Worm (Caenorhabditis elegans) whole organism, L1 larva: ENCODE data around the gene C54D10.10.
A peak's percentile ranks its signal among the peaks of the same experiment; 100 is the strongest.

Experiments
- C04F5.9 ChIP-seq: sonication (generic microtip); optimal IDR thresholded peaks from 2 replicates; lab custom pipeline; 2016; ENCODE audit warnings: missing genetic modification characterization, missing compliant biosample characterization
- C16A3.4 ChIP-seq: fragments of 150-350 bp; optimal IDR thresholded peaks from 2 replicates; lab custom pipeline; 2014; ENCODE audit warnings: missing biosample characterization, missing genetic modification characterization
- C34B4.2 ChIP-seq: sonication (generic microtip); optimal IDR thresholded peaks from 2 replicates; lab custom pipeline; 2017; ENCODE audit warnings: mild to moderate bottlenecking, missing genetic modification characterization, missing compliant biosample characterization
- aha-1 ChIP-seq: fragments of 150-350 bp; optimal IDR thresholded peaks from 2 replicates; lab custom pipeline; 2014; ENCODE audit warnings: missing biosample characterization, missing genetic modification characterization
- ceh-63 ChIP-seq: fragments of 200-800 bp; sonication (Bioruptor generic); optimal IDR thresholded peaks from 2 replicates; lab custom pipeline; 2018; ENCODE audit warnings: mild to moderate bottlenecking, missing genetic modification characterization, missing compliant biosample characterization
- ceh-8 ChIP-seq: fragments of 200-800 bp; sonication (Bioruptor generic); optimal IDR thresholded peaks from 2 replicates; lab custom pipeline; 2018; ENCODE audit warnings: mild to moderate bottlenecking, missing genetic modification characterization, moderate library complexity, missing compliant biosample characterization
- ceh-82 ChIP-seq, 3 experiments: fragments of 150-350 bp in 1 of 3; sonication (generic microtip) in 2 of 3; optimal IDR thresholded peaks; 2 replicates each; lab custom pipeline; 2014 to 2017; ENCODE audit warnings: missing biosample characterization in 3 of 3, missing genetic modification characterization in 3 of 3
- dpl-1 ChIP-seq, 3 experiments: fragments of 150-350 bp in 2 of 3; sonication (generic microtip) in 1 of 3; optimal IDR thresholded peaks; 2 replicates each; lab custom pipeline; 2014 to 2017; ENCODE audit warnings: missing biosample characterization in 3 of 3, missing genetic modification characterization in 3 of 3, missing genetic modification reagents in 3 of 3
- dsc-1 ChIP-seq: sonication (generic microtip); optimal IDR thresholded peaks from 2 replicates; lab custom pipeline; 2016; ENCODE audit warnings: mild to moderate bottlenecking, missing genetic modification characterization, missing compliant biosample characterization
- efl-1 ChIP-seq, 4 experiments: fragments of 150-350 bp; optimal IDR thresholded peaks in 3 of 4; peaks in 1 of 4; 1 replicate in 1 of 4; 2 replicates in 3 of 4; lab custom pipeline; 2014; ENCODE audit warnings: missing biosample characterization in 2 of 4, missing genetic modification characterization in 2 of 4, missing genetic modification reagents in 2 of 4
- egl-13 ChIP-seq: sonication (generic microtip); optimal IDR thresholded peaks from 2 replicates; lab custom pipeline; 2016; ENCODE audit warnings: missing genotype, missing genetic modification reagents, missing genetic modification characterization, missing compliant biosample characterization
- egl-27 ChIP-seq, 2 experiments: fragments of 150-350 bp in 1 of 2; sonication (generic microtip); optimal IDR thresholded peaks; 3 replicates each; lab custom pipeline; 2017 to 2018; ENCODE audit warnings: missing biosample characterization in 2 of 2, missing genetic modification characterization in 2 of 2, missing genetic modification reagents in 2 of 2
- elt-3 ChIP-seq, 6 experiments: fragments of 150-350 bp in 1 of 6; sonication (generic microtip); optimal IDR thresholded peaks; 2 replicates each; lab custom pipeline; 2017 to 2018; ENCODE audit warnings: missing biosample characterization in 6 of 6, missing genetic modification characterization in 6 of 6, inconsistent platforms in 1 of 6
- ets-5 ChIP-seq: fragments of 200-800 bp; sonication (Bioruptor generic); IDR thresholded peaks from 2 replicates; pipeline ENCODE4 v1.3.6; 2022; ENCODE audit warnings: missing genetic modification characterization, missing compliant biosample characterization
- fkh-4 ChIP-seq: sonication (generic microtip); optimal IDR thresholded peaks from 2 replicates; lab custom pipeline; 2016; ENCODE audit warnings: missing compliant biosample characterization, missing genetic modification characterization, borderline replicate concordance
- hlh-17 ChIP-seq: fragments of 200-800 bp; sonication (Bioruptor generic); optimal IDR thresholded peaks from 2 replicates; lab custom pipeline; 2018; ENCODE audit warnings: missing genetic modification characterization, mild to moderate bottlenecking, missing compliant biosample characterization, moderate library complexity, borderline replicate concordance
- hlh-4 ChIP-seq: sonication (generic microtip); optimal IDR thresholded peaks from 2 replicates; lab custom pipeline; 2016; ENCODE audit warnings: mild to moderate bottlenecking, missing genetic modification characterization, missing compliant biosample characterization
- jun-1 ChIP-seq: fragments of 150-350 bp; optimal IDR thresholded peaks from 2 replicates; lab custom pipeline; 2014; ENCODE audit warnings: missing biosample characterization, missing genetic modification reagents, missing genetic modification characterization
- lin-15B ChIP-seq: fragments of 150-350 bp; sonication (generic microtip); optimal IDR thresholded peaks from 3 replicates; lab custom pipeline; 2014; ENCODE audit warnings: missing biosample characterization, missing genetic modification characterization
- lir-3 ChIP-seq: sonication (generic microtip); optimal IDR thresholded peaks from 2 replicates; lab custom pipeline; 2016; ENCODE audit warnings: mild to moderate bottlenecking, missing genetic modification characterization, moderate library complexity, missing compliant biosample characterization; ENCODE audit not compliant: poor library complexity
- mdl-1 ChIP-seq, 2 experiments: fragments of 150-350 bp; optimal IDR thresholded peaks; 2 replicates each; lab custom pipeline; 2014 to 2017; ENCODE audit warnings: missing biosample characterization in 2 of 2, missing genetic modification characterization in 2 of 2, inconsistent platforms in 1 of 2
- nhr-19 ChIP-seq: fragments of 200-800 bp; sonication (Bioruptor generic); conservative IDR thresholded peaks from 2 replicates; pipeline ENCODE4 v1.3.6; 2022; ENCODE audit warnings: missing genetic modification characterization, missing compliant biosample characterization
- nhr-28 ChIP-seq: fragments of 150-350 bp; optimal IDR thresholded peaks from 2 replicates; lab custom pipeline; 2014; ENCODE audit warnings: missing biosample characterization, missing genetic modification characterization
- nhr-71 ChIP-seq: sonication (generic microtip); optimal IDR thresholded peaks from 2 replicates; lab custom pipeline; 2016; ENCODE audit warnings: mild to moderate bottlenecking, missing genetic modification characterization, moderate library complexity, missing compliant biosample characterization
- nhr-76 ChIP-seq: sonication (generic microtip); optimal IDR thresholded peaks from 2 replicates; lab custom pipeline; 2017; ENCODE audit warnings: missing biosample characterization, missing genetic modification characterization
- nhr-77 ChIP-seq: fragments of 150-350 bp; optimal IDR thresholded peaks from 2 replicates; lab custom pipeline; 2014; ENCODE audit warnings: missing biosample characterization, missing genetic modification characterization
- nhr-84 ChIP-seq: sonication (generic microtip); optimal IDR thresholded peaks from 2 replicates; lab custom pipeline; 2017; ENCODE audit warnings: missing biosample characterization, missing genetic modification characterization
- pag-3 ChIP-seq: sonication (generic microtip); optimal IDR thresholded peaks from 2 replicates; lab custom pipeline; 2017; ENCODE audit warnings: missing genetic modification characterization, mild to moderate bottlenecking, missing compliant biosample characterization, antibody characterized with exemption, borderline replicate concordance; ENCODE audit not compliant: insufficient read depth
- pqm-1 ChIP-seq: sonication (generic microtip); optimal IDR thresholded peaks from 3 replicates; lab custom pipeline; 2017; ENCODE audit warnings: missing biosample characterization, missing genetic modification characterization
- rnt-1 ChIP-seq: sonication (generic microtip); optimal IDR thresholded peaks from 2 replicates; lab custom pipeline; 2016; ENCODE audit warnings: mild to moderate bottlenecking, missing genetic modification characterization, moderate library complexity, missing compliant biosample characterization
- snu-23 ChIP-seq: sonication (generic microtip); optimal IDR thresholded peaks from 2 replicates; lab custom pipeline; 2016; ENCODE audit warnings: missing genetic modification characterization, missing compliant biosample characterization
- sox-4 ChIP-seq: sonication (generic microtip); optimal IDR thresholded peaks from 2 replicates; lab custom pipeline; 2016; ENCODE audit warnings: missing genetic modification characterization, missing compliant biosample characterization
- tbx-2 ChIP-seq: sonication (generic microtip); optimal IDR thresholded peaks from 2 replicates; lab custom pipeline; 2016; ENCODE audit warnings: missing genetic modification characterization, missing compliant biosample characterization
- unc-130 ChIP-seq: fragments of 150-350 bp; optimal IDR thresholded peaks from 2 replicates; lab custom pipeline; 2017; ENCODE audit warnings: missing biosample characterization, missing genetic modification characterization, inconsistent platforms
- unc-62 ChIP-seq: fragments of 150-350 bp; optimal IDR thresholded peaks from 2 replicates; lab custom pipeline; 2014; ENCODE audit warnings: missing biosample characterization, missing genetic modification reagents, missing genetic modification characterization
- unc-86 ChIP-seq: sonication (generic microtip); optimal IDR thresholded peaks from 2 replicates; lab custom pipeline; 2016; ENCODE audit warnings: missing genetic modification characterization, missing compliant biosample characterization
- unc-98 ChIP-seq: fragments of 200-800 bp; sonication (Bioruptor generic); IDR thresholded peaks from 2 replicates; pipeline ENCODE4 v1.3.6; 2022; ENCODE audit warnings: missing genetic modification characterization, missing compliant biosample characterization
- vab-15 ChIP-seq: sonication (generic microtip); optimal IDR thresholded peaks from 2 replicates; lab custom pipeline; 2017; ENCODE audit warnings: missing genotype, mild to moderate bottlenecking, missing genetic modification characterization, missing compliant biosample characterization
- zag-1 ChIP-seq: fragments of 150-350 bp; optimal IDR thresholded peaks from 2 replicates; lab custom pipeline; 2014; ENCODE audit warnings: missing biosample characterization, missing genetic modification characterization
- zip-4 ChIP-seq: fragments of 200-800 bp; sonication (Bioruptor generic); optimal IDR thresholded peaks from 2 replicates; lab custom pipeline; 2018; ENCODE audit warnings: mild to moderate bottlenecking, missing genetic modification characterization, moderate library complexity, missing compliant biosample characterization

Gene C54D10.10

ce11 chrV:12446895-12447294 is 2.9 kb downstream of the C54D10.10 start, which contains the start of the genes pals-38 and C54D10.9:
Gene pals-38 (minus strand): TSS chrV:12446995.
Gene C54D10.9 (plus strand): TSS chrV:12447153.
- TF ChIP-seq zip-4 (GFP tag; lab: Kevin White, UChicago) (no peak), efl-1 (optimal IDR thresholded peaks at IDR 0.05; lab: Kevin White, UChicago) (no peak), efl-1 (GFP tag; optimal IDR thresholded peaks at IDR 0.05 in 1 of 2; lab: Kevin White, UChicago) (peak in 1 of 2 experiments; percentile 79), zag-1 (tag; lab: Kevin White, UChicago) (no peak), dpl-1 (GFP tag; optimal IDR thresholded peaks at IDR 0.05; lab: Kevin White, UChicago) (no peak), nhr-28 (tag; lab: Kevin White, UChicago) (no peak)

ce11 chrV:12443754-12444153 is 6.0 kb downstream of the C54D10.10 start, which contains the start of gene pals-39:
Gene pals-39 (minus strand): TSS chrV:12443854.
- TF ChIP-seq lir-3 (tag; lab: Kevin White, UChicago) (no peak), lin-15B (no peak), nhr-77 (tag; lab: Kevin White, UChicago) (no peak), nhr-84 (tag; lab: Kevin White, UChicago) (no peak), zip-4 (GFP tag; lab: Kevin White, UChicago) (no peak), ceh-63 (no peak), ceh-82 (tag; optimal IDR thresholded peaks at IDR 0.05; lab: Kevin White, UChicago) (no peak), C16A3.4 (tag; lab: Kevin White, UChicago) (no peak), sox-4 (tag; lab: Kevin White, UChicago) (no peak), egl-27 (tag; optimal IDR thresholded peaks at IDR 0.05; lab: Kevin White, UChicago) (no peak), dsc-1 (tag; lab: Kevin White, UChicago) (no peak), elt-3 (tag; optimal IDR thresholded peaks at IDR 0.05; lab: Kevin White, UChicago) (no peak), tbx-2 (tag; lab: Kevin White, UChicago) (no peak), ets-5 (no peak), aha-1 (tag; lab: Kevin White, UChicago) (no peak)

- TF ChIP-seq rnt-1 (tag; lab: Kevin White, UChicago) (no peak), C34B4.2 (no peak), lir-3 (tag; lab: Kevin White, UChicago) (no peak), ceh-8 (no peak), jun-1 (tag; lab: Kevin White, UChicago) (no peak), nhr-76 (tag; lab: Kevin White, UChicago) (no peak), C04F5.9 (tag; lab: Kevin White, UChicago) (no peak), nhr-71 (tag; lab: Kevin White, UChicago) (no peak), vab-15 (no peak), hlh-17 (GFP tag; lab: Kevin White, UChicago) (no peak)
These were observed 8.4 kb downstream of the C54D10.10 start, which contains the start of gene pals-37 for ce11 chrV:12441420-12441819. Gene pals-37 (minus strand): TSS chrV:12441520.

- TF ChIP-seq nhr-28 (tag; lab: Kevin White, UChicago) (no peak), nhr-76 (tag; lab: Kevin White, UChicago) (no peak), fkh-4 (tag; lab: Kevin White, UChicago) (no peak), unc-98 (no peak), egl-27 (tag; optimal IDR thresholded peaks at IDR 0.05; lab: Kevin White, UChicago) (no peak), zag-1 (tag; lab: Kevin White, UChicago) (no peak), C34B4.2 (no peak), hlh-4 (tag; lab: Kevin White, UChicago) (peak; percentile 60)
- TF ChIP-seq, all 84 proteins: peak for 1
These were observed 16.1 kb downstream of the C54D10.10 start, which contains the start of gene srh-25 for ce11 chrV:12433717-12434116. Gene srh-25 (minus strand): TSS chrV:12433817.

ce11 chrV:12433105-12433504 is 16.7 kb downstream of the C54D10.10 start:
- TF ChIP-seq unc-62 (GFP tag; lab: Kevin White, UChicago), result no peak
- no peak for TF ChIP-seq unc-130 (tag; lab: Kevin White, UChicago)
- TF ChIP-seq efl-1 (optimal IDR thresholded peaks at IDR 0.05; lab: Kevin White, UChicago), result no peak
- TF ChIP-seq efl-1 (GFP tag; optimal IDR thresholded peaks at IDR 0.05 in 1 of 2; lab: Kevin White, UChicago), result no peak
- TF ChIP-seq egl-13 (tag; lab: Kevin White, UChicago), result no peak
- TF ChIP-seq hlh-4 (tag; lab: Kevin White, UChicago), result no peak
- no peak for TF ChIP-seq pqm-1
- no peak for TF ChIP-seq dpl-1 (GFP tag; optimal IDR thresholded peaks at IDR 0.05; lab: Kevin White, UChicago)
- TF ChIP-seq nhr-19 (GFP tag; lab: Robert Waterston, UW), result no peak
- no peak for TF ChIP-seq unc-86
- no peak for TF ChIP-seq elt-3 (tag; optimal IDR thresholded peaks at IDR 0.05; lab: Kevin White, UChicago)
- TF ChIP-seq dsc-1 (tag; lab: Kevin White, UChicago), result no peak
- TF ChIP-seq pag-3 (tag; lab: Kevin White, UChicago), result no peak
- no peak for TF ChIP-seq mdl-1 (tag; optimal IDR thresholded peaks at IDR 0.05; lab: Kevin White, UChicago)
- TF ChIP-seq jun-1 (tag; lab: Kevin White, UChicago), result no peak
- no peak for TF ChIP-seq tbx-2 (tag; lab: Kevin White, UChicago)
- no peak for TF ChIP-seq snu-23 (GFP tag; lab: Kevin White, UChicago)
